Worm (Caenorhabditis elegans): ENCODE measurements around the gene ZC13.1.
A peak's percentile ranks its signal among the peaks of the same experiment; 100 is the strongest.

ZC13.1 gene

DNA sequence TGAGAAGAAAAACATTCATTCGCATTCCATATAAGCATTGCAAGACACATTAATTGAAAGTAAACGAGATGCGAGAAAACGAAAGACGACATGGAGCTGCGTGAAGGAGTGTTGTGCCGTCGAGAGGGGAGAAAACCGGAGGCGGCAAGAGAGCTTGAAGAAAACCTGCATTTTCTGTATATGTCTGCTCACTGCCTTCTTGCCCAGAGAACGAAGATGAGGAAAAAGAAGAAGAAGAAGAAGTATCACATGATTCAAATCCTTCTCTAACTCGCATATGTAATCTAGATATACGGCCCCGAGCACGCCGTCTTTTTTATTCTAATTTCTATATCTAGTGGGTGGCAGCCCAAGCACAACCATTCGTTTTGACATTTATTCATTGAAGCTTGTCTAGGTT, 33.3 kb downstream of the ZC13.1 start (continued):
- TF ChIP-seq ceh-82 (tag; optimal IDR thresholded peaks at IDR 0.05) (peak in 1 of 3 experiments; percentile 28), swsn-7 (tag; optimal IDR thresholded peaks at IDR 0.05) (peak; percentile 45), snpc-4 (tag; optimal IDR thresholded peaks at IDR 0.05) (no peak)

DNA sequence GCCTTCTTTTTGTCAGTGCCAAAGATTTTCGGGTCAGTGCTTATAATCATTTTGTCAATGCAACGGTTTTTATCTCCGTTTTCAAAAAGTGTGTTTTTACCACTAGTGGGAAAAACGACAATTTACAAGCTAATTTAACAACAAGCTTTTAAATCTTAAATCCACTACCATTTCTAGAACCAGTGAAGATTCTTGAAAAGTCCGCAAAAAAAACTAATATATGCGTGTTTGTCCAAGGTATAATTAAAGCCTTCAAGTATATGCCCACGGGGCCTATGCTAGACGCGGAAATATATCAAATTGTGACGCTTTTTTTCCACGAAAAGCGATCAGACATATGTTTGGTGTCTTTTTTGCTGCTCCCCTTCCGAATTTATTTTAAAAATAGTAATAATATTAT, 35.5 kb downstream of the ZC13.1 start:
- TF ChIP-seq nhr-84 (tag; optimal IDR thresholded peaks at IDR 0.05) (no peak), nhr-90 (tag; optimal IDR thresholded peaks at IDR 0.05; ENCODE audit: poor library complexity) (no peak), nhr-76 (tag; optimal IDR thresholded peaks at IDR 0.05) (no peak), hlh-17 (GFP tag; optimal IDR thresholded peaks at IDR 0.05; ENCODE audit: borderline replicate concordance) (no peak), egl-13 (tag; optimal IDR thresholded peaks at IDR 0.05) (no peak), vab-15 (tag; optimal IDR thresholded peaks at IDR 0.05) (no peak), nhr-28 (tag; optimal IDR thresholded peaks at IDR 0.05) (no peak), nhr-47 (tag; optimal IDR thresholded peaks at IDR 0.05) (peak; percentile 21), lin-14 (GFP tag; optimal IDR thresholded peaks at IDR 0.05) (peak; percentile 43), mab-9 (GFP tag; IDR thresholded peaks at IDR 0.05) (no peak), lin-39 (tag; optimal IDR thresholded peaks at IDR 0.05) (no peak), fkh-8 (tag; optimal IDR thresholded peaks at IDR 0.05) (peak; percentile 65), nhr-71 (tag; optimal IDR thresholded peaks at IDR 0.05) (peak; percentile 31), nhr-85 (tag) (peak; percentile 18), sptf-1 (tag; optimal IDR thresholded peaks at IDR 0.05) (no peak), egl-27 (tag; optimal IDR thresholded peaks at IDR 0.05) (no peak), ets-5 (GFP tag; IDR thresholded peaks at IDR 0.05) (no peak), pqm-1 (tag; optimal IDR thresholded peaks at IDR 0.05) (no peak), rnt-1 (tag; optimal IDR thresholded peaks at IDR 0.05) (no peak), pax-3 (tag; optimal IDR thresholded peaks at IDR 0.05) (peak; percentile 1)

DNA sequence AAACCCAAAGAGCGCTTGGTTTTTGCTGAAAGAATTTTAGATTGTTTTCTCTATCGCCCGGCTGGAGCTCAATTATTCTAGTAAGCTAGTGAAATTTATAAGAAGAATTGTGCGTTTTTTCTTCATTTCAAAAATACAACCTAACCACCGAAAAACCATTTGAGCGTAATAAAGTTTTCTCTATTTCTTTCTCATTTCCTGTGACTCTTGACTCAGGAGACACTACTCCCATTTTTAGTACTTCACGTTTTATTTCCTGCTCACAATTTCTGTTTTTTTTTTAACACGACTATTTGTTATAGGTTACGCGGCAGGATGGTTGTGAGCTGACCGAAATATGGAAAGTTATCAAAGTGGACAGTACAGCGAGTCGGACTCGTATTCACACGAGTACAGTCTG, 36.0 kb downstream of the ZC13.1 start, which contains the start of gene F35H12.6:
TSS of gene F35H12.6 (plus strand) at position 301 of the 400 bp plus-strand sequence.
- no peak for TF ChIP-seq nhr-19 (GFP tag; conservative IDR thresholded peaks at IDR 0.05)
- no peak for TF ChIP-seq C34B4.2 (tag; optimal IDR thresholded peaks at IDR 0.05)
- no peak for TF ChIP-seq ceh-63 (GFP tag; optimal IDR thresholded peaks at IDR 0.05)
- TF ChIP-seq F16B12.6 (tag; optimal IDR thresholded peaks at IDR 0.05), result no peak
- TF ChIP-seq nhr-85 (tag), result no peak
- no peak for TF ChIP-seq fkh-8 (tag; optimal IDR thresholded peaks at IDR 0.05)
- no peak for TF ChIP-seq sptf-1 (tag; optimal IDR thresholded peaks at IDR 0.05)
- TF ChIP-seq mab-9 (GFP tag; IDR thresholded peaks at IDR 0.05), result no peak
- TF ChIP-seq egl-13 (tag; optimal IDR thresholded peaks at IDR 0.05), result no peak
- no peak for TF ChIP-seq zip-4 (GFP tag; optimal IDR thresholded peaks at IDR 0.05)
- no peak for TF ChIP-seq lin-35 (GFP tag; optimal IDR thresholded peaks at IDR 0.05)
- TF ChIP-seq skn-1 (tag; optimal IDR thresholded peaks at IDR 0.05), result no peak
- no peak for TF ChIP-seq nhr-11 (tag; optimal IDR thresholded peaks at IDR 0.05)
- TF ChIP-seq C04F5.9 (tag; optimal IDR thresholded peaks at IDR 0.05), result no peak
- TF ChIP-seq ceh-8 (GFP tag; optimal IDR thresholded peaks at IDR 0.05), result no peak
- TF ChIP-seq nhr-76 (tag; optimal IDR thresholded peaks at IDR 0.05), result no peak

DNA sequence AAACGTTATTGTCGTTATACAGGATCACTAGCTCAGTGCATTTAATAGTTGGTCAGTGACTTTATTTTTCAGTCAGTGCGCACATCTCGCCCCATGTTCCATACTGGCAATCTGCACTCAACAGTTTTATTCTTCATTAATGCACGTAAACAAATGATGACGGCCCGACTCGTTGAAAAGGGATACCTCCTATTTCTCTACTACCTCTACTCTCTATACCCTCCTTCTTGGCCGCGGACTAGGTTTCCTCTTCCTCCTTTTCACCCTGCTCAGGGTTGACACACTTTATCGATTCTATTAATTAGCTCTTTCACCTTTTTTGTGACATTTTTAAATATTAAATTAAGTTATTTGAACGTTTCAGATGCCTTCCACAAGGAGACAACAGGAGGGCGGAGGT, 38.5 kb downstream of the ZC13.1 start, which contains the start of gene sel-12:
TSS of gene sel-12 (plus strand) at position 358 of the 400 bp plus-strand sequence.
- TF ChIP-seq nhr-47 (tag; optimal IDR thresholded peaks at IDR 0.05) (peak; percentile 10), sptf-1 (tag; optimal IDR thresholded peaks at IDR 0.05) (no peak), nhr-84 (tag; optimal IDR thresholded peaks at IDR 0.05) (no peak), ets-5 (GFP tag; IDR thresholded peaks at IDR 0.05) (no peak), lsy-2 (tag; optimal IDR thresholded peaks at IDR 0.05) (peak in 1 of 2 experiments; percentile 26), snu-23 (GFP tag; optimal IDR thresholded peaks at IDR 0.05) (peak; percentile 29), nhr-71 (tag; optimal IDR thresholded peaks at IDR 0.05) (peak; percentile 7), blmp-1 (tag; optimal IDR thresholded peaks at IDR 0.05) (peak; percentile 9), unc-130 (tag; optimal IDR thresholded peaks at IDR 0.05) (no peak), sup-37 (GFP tag; optimal IDR thresholded peaks at IDR 0.05) (no peak), lin-35 (GFP tag; optimal IDR thresholded peaks at IDR 0.05) (peak in 1 of 2 experiments; percentile 7), rnt-1 (tag; optimal IDR thresholded peaks at IDR 0.05) (peak; percentile 31), C34B4.2 (tag; optimal IDR thresholded peaks at IDR 0.05) (no peak), efl-1 (optimal IDR thresholded peaks at IDR 0.05) (no peak), efl-1 (GFP tag; optimal IDR thresholded peaks at IDR 0.05 in 1 of 2) (no peak), mef-2 (tag; optimal IDR thresholded peaks at IDR 0.05) (no peak), nhr-20 (tag; optimal IDR thresholded peaks at IDR 0.05) (peak; percentile 1), lin-14 (GFP tag; optimal IDR thresholded peaks at IDR 0.05) (peak; percentile 62), skn-1 (tag; optimal IDR thresholded peaks at IDR 0.05) (peak; percentile 45), mep-1 (tag; optimal IDR thresholded peaks at IDR 0.05) (peak; percentile 18), ceh-82 (tag; optimal IDR thresholded peaks at IDR 0.05) (peak in 1 of 3 experiments; percentile 50)

All from whole organism, L1 larva.